Worm (Caenorhabditis elegans): Measurements from ENCODE around the gene R05G9.3.

R05G9.3 gene

DNA sequence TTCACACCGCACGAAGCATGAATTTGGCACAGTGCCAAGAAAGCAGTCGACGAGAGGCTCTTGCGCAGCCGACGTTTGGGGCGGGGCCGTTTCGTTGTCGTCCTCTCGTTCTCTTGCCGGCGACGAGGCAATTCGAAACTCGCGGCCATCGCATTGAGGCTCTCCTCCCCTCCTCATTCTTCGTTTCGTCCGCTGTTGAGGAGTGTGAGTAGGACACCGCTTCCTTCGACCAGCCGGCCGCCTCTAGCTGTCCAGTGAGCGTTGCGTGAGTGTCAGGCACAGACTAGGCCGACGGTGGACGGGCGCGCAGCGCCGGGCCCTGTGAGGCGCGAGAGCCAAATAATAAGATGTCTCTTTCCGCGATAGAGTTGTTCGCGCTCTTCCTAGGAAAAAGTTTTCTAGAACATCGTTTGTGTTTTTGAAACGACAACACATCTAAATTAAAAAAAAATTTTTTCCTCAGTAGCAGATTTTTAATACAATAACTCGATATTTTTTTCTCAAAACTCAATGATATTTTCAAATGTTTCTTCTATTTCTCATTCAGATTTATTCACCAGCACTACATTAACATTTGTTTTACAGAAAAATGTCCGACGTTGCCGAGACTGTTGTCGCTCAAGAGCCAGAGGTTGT is 9.4 kb downstream of the R05G9.3 start, which contains the start of the genes T28D9.11 and T28D9.1 (continued):
- peak; percentile 30 for TF ChIP-seq mep-1 (tag; optimal IDR thresholded peaks at IDR 0.05)
- TF ChIP-seq nhr-20 (tag; optimal IDR thresholded peaks at IDR 0.05): peak; percentile 32
- TF ChIP-seq swsn-7 (tag; optimal IDR thresholded peaks at IDR 0.05): peak; percentile 49
- TF ChIP-seq nhr-47 (tag; optimal IDR thresholded peaks at IDR 0.05): peak; percentile 56
- TF ChIP-seq tbx-2 (tag; optimal IDR thresholded peaks at IDR 0.05): peak; percentile 18
- TF ChIP-seq unc-86 (tag; optimal IDR thresholded peaks at IDR 0.05): peak; percentile 53
- TF ChIP-seq xbp-1 (tag; optimal IDR thresholded peaks at IDR 0.05): peak; percentile 6
- TF ChIP-seq nhr-76 (tag; optimal IDR thresholded peaks at IDR 0.05): no peak
- peak; percentile 87 for TF ChIP-seq fkh-8 (tag; optimal IDR thresholded peaks at IDR 0.05)
- TF ChIP-seq snpc-4 (tag; optimal IDR thresholded peaks at IDR 0.05): peak; percentile 80
- TF ChIP-seq ama-1 (optimal IDR thresholded peaks at IDR 0.05): peak; percentile 59
- 0 out of 2 replicates have a peak, but pooled peaks have one; percentile 25 for TF ChIP-seq mab-9 (GFP tag; IDR thresholded peaks at IDR 0.05)
- peak; percentile 88 for TF ChIP-seq lin-14 (GFP tag; optimal IDR thresholded peaks at IDR 0.05)
- peak; percentile 58 for TF ChIP-seq rnt-1 (tag; optimal IDR thresholded peaks at IDR 0.05)
- no peak for TF ChIP-seq blmp-1 (tag; optimal IDR thresholded peaks at IDR 0.05)
- TF ChIP-seq lin-13 (GFP tag; optimal IDR thresholded peaks at IDR 0.05): peak; percentile 33
- TF ChIP-seq jun-1 (tag; optimal IDR thresholded peaks at IDR 0.05): no peak
- TF ChIP-seq fkh-10 (GFP tag; optimal IDR thresholded peaks at IDR 0.05): peak; percentile 50
- TF ChIP-seq pax-3 (tag; optimal IDR thresholded peaks at IDR 0.05): no peak
- peak; percentile 23 for TF ChIP-seq ztf-4 (tag; optimal IDR thresholded peaks at IDR 0.05)
- TF ChIP-seq nhr-77 (tag; optimal IDR thresholded peaks at IDR 0.05): peak; percentile 54

- TF ChIP-seq mep-1 (tag; optimal IDR thresholded peaks at IDR 0.05) (no peak), alr-1 (tag; optimal IDR thresholded peaks at IDR 0.05; ENCODE audit: borderline replicate concordance) (no peak), nhr-85 (tag) (no peak), tbx-2 (tag; optimal IDR thresholded peaks at IDR 0.05) (no peak), ces-1 (GFP tag; optimal IDR thresholded peaks at IDR 0.05) (no peak), nhr-237 (tag; optimal IDR thresholded peaks at IDR 0.05) (no peak), C34B4.2 (tag; optimal IDR thresholded peaks at IDR 0.05) (no peak), C16A3.4 (tag; optimal IDR thresholded peaks at IDR 0.05) (no peak), lin-15B (tag; optimal IDR thresholded peaks at IDR 0.05) (no peak), unc-86 (tag; optimal IDR thresholded peaks at IDR 0.05) (no peak), sptf-1 (tag; optimal IDR thresholded peaks at IDR 0.05) (no peak), nhr-12 (tag; optimal IDR thresholded peaks at IDR 0.05) (no peak), xbp-1 (tag; optimal IDR thresholded peaks at IDR 0.05) (no peak), pqm-1 (tag; optimal IDR thresholded peaks at IDR 0.05) (no peak), pax-3 (tag; optimal IDR thresholded peaks at IDR 0.05) (no peak), elt-3 (tag; optimal IDR thresholded peaks at IDR 0.05) (no peak)
These were observed 10.1 kb downstream of the R05G9.3 start for ce11 chrII:6491187-6491586.

ce11 chrII:6489711-6490184 is 11.6 kb downstream of the R05G9.3 start, which contains the start of the genes snr-3 and rsp-5:
Gene snr-3 (minus strand): TSS chrII:6489761.
Gene rsp-5 (plus strand): TSS chrII:6490165.
- TF ChIP-seq ztf-4 (tag; optimal IDR thresholded peaks at IDR 0.05) (no peak), pax-3 (tag; optimal IDR thresholded peaks at IDR 0.05) (no peak), alr-1 (tag; optimal IDR thresholded peaks at IDR 0.05; ENCODE audit: borderline replicate concordance) (no peak), nhr-76 (tag; optimal IDR thresholded peaks at IDR 0.05) (no peak), mep-1 (tag; optimal IDR thresholded peaks at IDR 0.05) (peak; percentile 61), mdl-1 (tag; optimal IDR thresholded peaks at IDR 0.05) (peak in 1 of 2 experiments; percentile 41), F16B12.6 (tag; optimal IDR thresholded peaks at IDR 0.05) (peak; percentile 33), elt-3 (tag; optimal IDR thresholded peaks at IDR 0.05) (peak in 2 of 6 experiments; percentile 43 to 61), lin-39 (tag; optimal IDR thresholded peaks at IDR 0.05) (no peak), fkh-8 (tag; optimal IDR thresholded peaks at IDR 0.05) (peak; percentile 46), Y116A8C.19 (tag; optimal IDR thresholded peaks at IDR 0.05; ENCODE audit: borderline replicate concordance) (no peak), lir-3 (tag; optimal IDR thresholded peaks at IDR 0.05; ENCODE audit: poor library complexity) (no peak), C34B4.2 (tag; optimal IDR thresholded peaks at IDR 0.05) (no peak), dsc-1 (tag; optimal IDR thresholded peaks at IDR 0.05) (peak; percentile 60), ceh-88 (GFP tag; IDR thresholded peaks at IDR 0.05) (no peak), skn-1 (tag; optimal IDR thresholded peaks at IDR 0.05) (peak; percentile 46), mef-2 (tag; optimal IDR thresholded peaks at IDR 0.05) (peak; percentile 7), sox-4 (tag; optimal IDR thresholded peaks at IDR 0.05) (no peak), snu-23 (GFP tag; optimal IDR thresholded peaks at IDR 0.05) (peak; percentile 70), nhr-71 (tag; optimal IDR thresholded peaks at IDR 0.05) (peak; percentile 81), tlp-1 (tag; optimal IDR thresholded peaks at IDR 0.05) (no peak), aha-1 (tag; optimal IDR thresholded peaks at IDR 0.05) (no peak), nhr-85 (tag) (peak; percentile 84), isw-1 (GFP tag; IDR thresholded peaks at IDR 0.05) (peak; percentile 51), nhr-237 (tag; optimal IDR thresholded peaks at IDR 0.05) (no peak), vab-15 (tag; optimal IDR thresholded peaks at IDR 0.05) (no peak), xbp-1 (tag; optimal IDR thresholded peaks at IDR 0.05) (peak; percentile 55), C04F5.9 (tag; optimal IDR thresholded peaks at IDR 0.05) (no peak)

Data from whole organism, L1 larva.